Worm (Caenorhabditis elegans) whole organism, L4 larva: ENCODE results near the gene mop-25.2.

ENCODE experiments used
- aly-2 ChIP-seq: sonication (generic microtip); optimal IDR thresholded peaks from 2 replicates; lab custom pipeline; 2018; ENCODE audit warnings: missing biosample characterization, missing genetic modification characterization
- egl-27 ChIP-seq: sonication (generic microtip); optimal IDR thresholded peaks from 3 replicates; lab custom pipeline; 2017; ENCODE audit warnings: missing biosample characterization, missing genetic modification reagents, missing genetic modification characterization
- fkh-10 ChIP-seq: fragments of 150-350 bp; optimal IDR thresholded peaks from 2 replicates; lab custom pipeline; 2014; ENCODE audit warnings: missing biosample characterization, missing genetic modification reagents, missing genetic modification characterization
- snpc-4 ChIP-seq: fragments of 150-350 bp; optimal IDR thresholded peaks from 2 replicates; lab custom pipeline; 2014; ENCODE audit warnings: missing biosample characterization, missing genetic modification characterization
- unc-62 ChIP-seq, 3 experiments: fragments of 150-350 bp in 1 of 3; sonication (generic microtip); optimal IDR thresholded peaks in 2 of 3; peaks in 1 of 3; 1 replicate in 1 of 3; 2 replicates in 2 of 3; lab custom pipeline; 2014 to 2017; ENCODE audit warnings: missing biosample characterization in 3 of 3, missing genetic modification characterization in 3 of 3, missing genetic modification reagents in 3 of 3, missing genotype in 1 of 3

ce11 chrII:9651700-9652099 is 51.8 kb downstream of the mop-25.2 start, which contains the start of gene ZK1307.4:
- TF ChIP-seq unc-62 (GFP tag; optimal IDR thresholded peaks at IDR 0.05 in 1 of 2; lab: Kevin White, UChicago) (no peak), unc-62 (tag; optimal IDR thresholded peaks at IDR 0.05; lab: Kevin White, UChicago) (no peak), snpc-4 (tag; lab: Kevin White, UChicago) (no peak), fkh-10 (no peak), egl-27 (tag; lab: Kevin White, UChicago) (no peak), aly-2 (tag; lab: Kevin White, UChicago) (no peak)
